Worm (Caenorhabditis elegans): ENCODE results near the gene uaf-1.
A peak's percentile ranks its signal among the peaks of the same experiment; 100 is the strongest.

The uaf-1 gene

DNA sequence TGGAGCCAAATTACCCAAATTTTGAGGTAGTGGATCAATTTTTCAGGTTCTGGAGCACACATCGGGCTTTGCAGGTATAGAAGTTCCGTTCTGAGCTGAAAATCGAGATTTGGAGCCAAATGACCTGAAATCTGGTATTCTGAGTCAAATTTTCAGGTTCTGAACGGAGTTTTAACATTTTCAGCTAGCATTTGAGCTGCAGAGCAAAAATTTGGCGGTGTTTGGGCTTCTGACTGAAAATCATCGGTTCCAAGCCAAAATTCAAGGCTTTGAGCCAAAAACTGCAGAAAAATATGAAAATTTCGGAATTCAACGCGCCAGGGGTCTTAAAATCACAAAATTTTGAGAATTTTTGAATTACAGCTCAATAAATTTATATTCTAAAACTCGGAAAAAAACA lies 45.4 kb downstream of the uaf-1 start, which contains the start of the genes clc-26 and E_BE45912.2:
clc-26 (minus strand) TSS at position 101 of the 400 bp plus-strand sequence.
E_BE45912.2 (minus strand) TSS at position 139 of the 400 bp plus-strand sequence.
- TF ChIP-seq madf-5 (GFP tag; IDR thresholded peaks at IDR 0.05): no peak
- TF ChIP-seq ztf-11 (tag; optimal IDR thresholded peaks at IDR 0.05): no peak
- no peak for TF ChIP-seq R02D3.7 (tag; optimal IDR thresholded peaks at IDR 0.05)
- TF ChIP-seq rbr-2 (tag; optimal IDR thresholded peaks at IDR 0.05): no peak
- TF ChIP-seq ceh-32 (tag; optimal IDR thresholded peaks at IDR 0.05; ENCODE audit: poor library complexity): no peak
- peak in 1 of 2 experiments; percentile 9 for TF ChIP-seq unc-62 (GFP tag; optimal IDR thresholded peaks at IDR 0.05 in 1 of 2)
- no peak for TF ChIP-seq unc-62 (tag; optimal IDR thresholded peaks at IDR 0.05)
- TF ChIP-seq nhr-41 (GFP tag; IDR thresholded peaks at IDR 0.05): no peak

DNA sequence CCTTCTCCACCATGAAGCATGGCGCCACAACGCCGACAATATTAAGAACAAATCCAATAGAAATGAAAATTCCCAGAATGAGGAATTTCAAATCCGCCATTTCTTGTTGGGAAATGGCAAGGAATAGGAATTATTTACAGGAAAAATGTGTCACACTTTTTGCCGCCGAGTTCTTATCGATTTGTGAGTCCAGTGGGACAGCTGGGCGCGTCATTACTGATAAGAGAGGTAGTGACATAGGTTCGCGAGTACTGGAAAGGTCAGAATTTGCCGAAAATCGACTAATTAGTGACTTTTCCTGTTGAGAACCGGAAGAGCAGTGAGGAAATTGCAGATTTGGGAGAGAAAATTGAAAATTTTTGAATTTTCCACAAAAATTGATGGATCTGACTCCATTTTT lies 48.1 kb downstream of the uaf-1 start:
- TF ChIP-seq D1046.2 (GFP tag; IDR thresholded peaks at IDR 0.05) (no peak), lin-38 (GFP tag; IDR thresholded peaks at IDR 0.05) (no peak), zag-1 (tag; optimal IDR thresholded peaks at IDR 0.05) (no peak), nhr-11 (tag; optimal IDR thresholded peaks at IDR 0.05) (no peak), hlh-11 (tag; optimal IDR thresholded peaks at IDR 0.05) (peak; percentile 70), nhr-28 (tag; optimal IDR thresholded peaks at IDR 0.05) (peak; percentile 35), ZK337.2 (GFP tag; IDR thresholded peaks at IDR 0.05) (no peak), mdt-29 (GFP tag; IDR thresholded peaks at IDR 0.05) (no peak), dmd-6 (GFP tag; IDR thresholded peaks at IDR 0.05) (peak; percentile 67; the same call in 1 of the 2 replicates), nhr-41 (GFP tag; IDR thresholded peaks at IDR 0.05) (no peak), lin-29 (GFP tag; IDR thresholded peaks at IDR 0.05) (no peak), aly-2 (tag; optimal IDR thresholded peaks at IDR 0.05) (no peak), snpc-4 (tag; optimal IDR thresholded peaks at IDR 0.05) (no peak), php-3 (GFP tag; IDR thresholded peaks at IDR 0.05) (no peak), pqm-1 (tag; optimal IDR thresholded peaks at IDR 0.05) (peak; percentile 70), daf-16 (GFP tag; optimal IDR thresholded peaks at IDR 0.05) (no peak), daf-16 (tag; optimal IDR thresholded peaks at IDR 0.05) (peak; percentile 32)

- no peak for TF ChIP-seq gei-8 (GFP tag; optimal IDR thresholded peaks at IDR 0.05)
- TF ChIP-seq unc-62 (GFP tag; optimal IDR thresholded peaks at IDR 0.05 in 1 of 2): peak in 1 of 2 experiments; percentile 69
- no peak for TF ChIP-seq unc-62 (tag; optimal IDR thresholded peaks at IDR 0.05)
- TF ChIP-seq pqm-1 (tag; optimal IDR thresholded peaks at IDR 0.05): peak; percentile 14
- no peak for TF ChIP-seq D1046.2 (GFP tag; IDR thresholded peaks at IDR 0.05)
- TF ChIP-seq daf-16 (GFP tag; optimal IDR thresholded peaks at IDR 0.05): no peak
- TF ChIP-seq daf-16 (tag; optimal IDR thresholded peaks at IDR 0.05): peak; percentile 3
- no peak for TF ChIP-seq snpc-4 (tag; optimal IDR thresholded peaks at IDR 0.05)
Measured at ce11 chrIII:1026261-1026660, 50.1 kb downstream of the uaf-1 start, which contains the start of gene clc-25. Gene clc-25 (minus strand): TSS chrIII:1026361.

- no peak for TF ChIP-seq Y105C5A.15 (GFP tag; IDR thresholded peaks at IDR 0.05)
- no peak for TF ChIP-seq lin-15B (tag; optimal IDR thresholded peaks at IDR 0.05)
- TF ChIP-seq T26A8.4 (GFP tag; IDR thresholded peaks at IDR 0.05): no peak
- no peak for TF ChIP-seq jun-1 (tag; optimal IDR thresholded peaks at IDR 0.05)
- no peak for TF ChIP-seq php-3 (GFP tag; IDR thresholded peaks at IDR 0.05)
- TF ChIP-seq dve-1 (tag; optimal IDR thresholded peaks at IDR 0.05; ENCODE audit: insufficient read depth): no peak
- no peak for TF ChIP-seq ztf-11 (tag; optimal IDR thresholded peaks at IDR 0.05)
- TF ChIP-seq gei-8 (GFP tag; optimal IDR thresholded peaks at IDR 0.05): no peak
- TF ChIP-seq nhr-10 (tag; optimal IDR thresholded peaks at IDR 0.05): no peak
- TF ChIP-seq ama-1 (optimal IDR thresholded peaks at IDR 0.05): no peak
- no peak for TF ChIP-seq nhr-102 (tag; optimal IDR thresholded peaks at IDR 0.05)
- no peak for TF ChIP-seq spr-3 (GFP tag; optimal IDR thresholded peaks at IDR 0.05)
- peak; percentile 11 for TF ChIP-seq aha-1 (tag)
- TF ChIP-seq lin-29 (GFP tag; IDR thresholded peaks at IDR 0.05): no peak
- TF ChIP-seq Y5F2A.4 (GFP tag; optimal IDR thresholded peaks at IDR 0.05): no peak
- TF ChIP-seq pqm-1 (tag; optimal IDR thresholded peaks at IDR 0.05): peak; percentile 56
- TF ChIP-seq D1046.2 (GFP tag; IDR thresholded peaks at IDR 0.05): no peak
- no peak for TF ChIP-seq unc-62 (GFP tag; optimal IDR thresholded peaks at IDR 0.05 in 1 of 2)
- TF ChIP-seq unc-62 (tag; optimal IDR thresholded peaks at IDR 0.05): no peak
- TF ChIP-seq nhr-28 (tag; optimal IDR thresholded peaks at IDR 0.05): peak; percentile 16
- TF ChIP-seq hlh-30 (tag; optimal IDR thresholded peaks at IDR 0.05; ENCODE audit: insufficient read depth): no peak
- TF ChIP-seq unc-130 (GFP tag; optimal IDR thresholded peaks at IDR 0.05): no peak
- TF ChIP-seq nhr-111 (GFP tag; optimal IDR thresholded peaks at IDR 0.05): no peak
- no peak for TF ChIP-seq daf-16 (GFP tag; optimal IDR thresholded peaks at IDR 0.05)
- peak; percentile 51 for TF ChIP-seq daf-16 (tag; optimal IDR thresholded peaks at IDR 0.05)
Measured at ce11 chrIII:1020732-1021131, 55.6 kb downstream of the uaf-1 start, which contains the start of gene clc-23. Gene clc-23 (plus strand): TSS chrIII:1020954.

All from whole organism, L4 larva.